Fruit fly (Drosophila melanogaster) whole organism, wandering third instar larva: ENCODE measurements around the gene CG14968.
A peak's percentile ranks its signal among the peaks of the same experiment; 100 is the strongest.

ENCODE experiments used
- Abd-B ChIP-seq: fragments of >200 bp; optimal IDR thresholded peaks from 2 replicates; lab custom pipeline; 2017; ENCODE audit warnings: missing biosample characterization, missing genetic modification characterization
- CG32264 ChIP-seq: fragments of 200-800 bp; sonication (Bioruptor generic); optimal IDR thresholded peaks from 2 replicates; lab custom pipeline; 2016; ENCODE audit warnings: missing biosample characterization, missing genetic modification characterization
- CG9705 ChIP-seq: fragments of 200-800 bp; sonication (Bioruptor generic); optimal IDR thresholded peaks from 2 replicates; lab custom pipeline; 2018; ENCODE audit warnings: missing biosample characterization, mild to moderate bottlenecking, missing genetic modification characterization
- CrebA ChIP-seq: fragments of 200-800 bp; sonication (Bioruptor generic); optimal IDR thresholded peaks from 2 replicates; lab custom pipeline; 2016; ENCODE audit warnings: missing biosample characterization, mild to moderate bottlenecking, missing genetic modification characterization, borderline replicate concordance
- Dfd ChIP-seq: fragments of >200 bp; optimal IDR thresholded peaks from 2 replicates; lab custom pipeline; 2017; ENCODE audit warnings: missing biosample characterization, missing genetic modification characterization
- Dif ChIP-seq: fragments of 200-275, 200-300 bp; sonication (Bioruptor generic); optimal IDR thresholded peaks from 2 replicates; lab custom pipeline; 2018; ENCODE audit warnings: missing biosample characterization, missing genetic modification characterization; ENCODE audit not compliant: partially characterized antibody
- GATAd ChIP-seq: sonication (Bioruptor generic); optimal IDR thresholded peaks from 2 replicates; lab custom pipeline; 2016; ENCODE audit warnings: missing biosample characterization, missing genetic modification characterization
- HLH106 ChIP-seq: fragments of 200-800 bp; optimal IDR thresholded peaks from 3 replicates; lab custom pipeline; 2019; ENCODE audit warnings: missing biosample characterization, mild to moderate bottlenecking, missing genetic modification characterization, moderate library complexity
- Hnf4 ChIP-seq: fragments of 200-800 bp; sonication (Bioruptor generic); optimal IDR thresholded peaks from 2 replicates; lab custom pipeline; 2016; ENCODE audit warnings: missing biosample characterization, mild to moderate bottlenecking, missing genetic modification characterization
- Hr78 ChIP-seq: fragments of >200 bp; optimal IDR thresholded peaks from 2 replicates; lab custom pipeline; 2017; ENCODE audit warnings: missing biosample characterization, missing genetic modification characterization
- Hr83 ChIP-seq: fragments of 200-300 bp; sonication (Bioruptor generic); optimal IDR thresholded peaks from 2 replicates; lab custom pipeline; 2016; ENCODE audit warnings: missing biosample characterization, mild to moderate bottlenecking, missing genetic modification characterization, moderate library complexity; ENCODE audit not compliant: poor library complexity, severe bottlenecking
- Jra ChIP-seq: sonication (Bioruptor generic); optimal IDR thresholded peaks from 2 replicates; lab custom pipeline; 2016; ENCODE audit warnings: missing biosample characterization, missing genetic modification characterization
- Mio ChIP-seq: sonication (Bioruptor generic); optimal IDR thresholded peaks from 2 replicates; lab custom pipeline; 2016; ENCODE audit warnings: missing biosample characterization, missing genetic modification characterization
- Myc ChIP-seq: fragments of >200 bp; optimal IDR thresholded peaks from 2 replicates; lab custom pipeline; 2017
- N ChIP-seq: fragments of >200 bp; optimal IDR thresholded peaks from 2 replicates; lab custom pipeline; 2018; ENCODE audit warnings: missing biosample characterization, missing external identifiers, missing genetic modification characterization
- OdsH ChIP-seq: fragments of 200-800 bp; sonication (Bioruptor generic); optimal IDR thresholded peaks from 2 replicates; lab custom pipeline; 2016; ENCODE audit warnings: missing biosample characterization, mild to moderate bottlenecking, missing genetic modification characterization
- Rel ChIP-seq, 2 experiments: fragments of 200-800 bp; sonication (Bioruptor generic) in 1 of 2; optimal IDR thresholded peaks; 2 replicates in 1 of 2; 3 replicates in 1 of 2; lab custom pipeline; 2016 to 2019; ENCODE audit warnings: mild to moderate bottlenecking in 2 of 2, missing biosample characterization in 2 of 2, missing genetic modification characterization in 2 of 2, moderate library complexity in 1 of 2
- Sp1 ChIP-seq: fragments of 200-800 bp; sonication (Bioruptor generic); optimal IDR thresholded peaks from 3 replicates; lab custom pipeline; 2019; ENCODE audit warnings: missing biosample characterization, mild to moderate bottlenecking, missing genetic modification characterization, moderate library complexity
- Vsx2 ChIP-seq: fragments of 200-300, 225-300 bp; sonication (Bioruptor generic); optimal IDR thresholded peaks from 2 replicates; lab custom pipeline; 2018; ENCODE audit warnings: missing biosample characterization, missing genetic modification characterization; ENCODE audit not compliant: partially characterized antibody
- br ChIP-seq: fragments of 200-800 bp; sonication (Bioruptor generic); optimal IDR thresholded peaks from 2 replicates; lab custom pipeline; 2016; ENCODE audit warnings: missing biosample characterization, missing genetic modification characterization
- brk ChIP-seq: fragments of 200-800 bp; sonication (Bioruptor generic); optimal IDR thresholded peaks from 2 replicates; lab custom pipeline; 2016; ENCODE audit warnings: missing biosample characterization, mild to moderate bottlenecking, missing genetic modification characterization
- dl ChIP-seq, 2 experiments: fragments of 175-275, 200-275 bp in 1 of 2; fragments of 200-275 bp in 1 of 2; sonication (Bioruptor generic); optimal IDR thresholded peaks; lab custom pipeline; 2018; ENCODE audit warnings: mild to moderate bottlenecking in 2 of 2, missing biosample characterization in 2 of 2, missing genetic modification characterization in 2 of 2, moderate library complexity in 2 of 2; ENCODE audit not compliant: partially characterized antibody in 2 of 2, insufficient read depth in 1 of 2
- dmrt93B ChIP-seq: fragments of 200-800 bp; sonication (Bioruptor generic); optimal IDR thresholded peaks from 2 replicates; lab custom pipeline; 2018; ENCODE audit warnings: missing biosample characterization, mild to moderate bottlenecking, missing genetic modification characterization
- dsf ChIP-seq: sonication (Bioruptor generic); optimal IDR thresholded peaks from 2 replicates; lab custom pipeline; 2016; ENCODE audit warnings: missing biosample characterization, missing genetic modification characterization, borderline replicate concordance
- ey ChIP-seq: fragments of 200-800 bp; sonication (Bioruptor generic); optimal IDR thresholded peaks from 2 replicates; lab custom pipeline; 2016; ENCODE audit warnings: missing biosample characterization, missing genetic modification characterization
- foxo ChIP-seq, 2 experiments: fragments of 200-800 bp; sonication (Bioruptor generic); optimal IDR thresholded peaks; 2 replicates in 1 of 2; 3 replicates in 1 of 2; lab custom pipeline; 2016 to 2017; ENCODE audit warnings: missing biosample characterization in 2 of 2, missing genetic modification characterization in 2 of 2
- fru ChIP-seq: fragments of 200-800 bp; sonication (Bioruptor generic); optimal IDR thresholded peaks from 3 replicates; lab custom pipeline; 2016; ENCODE audit warnings: missing biosample characterization, mild to moderate bottlenecking, missing genetic modification characterization
- h ChIP-seq: fragments of 200-800 bp; sonication (Bioruptor generic); optimal IDR thresholded peaks from 3 replicates; lab custom pipeline; 2016; ENCODE audit warnings: missing biosample characterization, mild to moderate bottlenecking, missing genetic modification characterization
- jim ChIP-seq: fragments of 175-275, 200-325 bp; sonication (Bioruptor generic); optimal IDR thresholded peaks from 2 replicates; lab custom pipeline; 2016; ENCODE audit warnings: missing biosample characterization, mild to moderate bottlenecking, missing genetic modification characterization
- lola ChIP-seq: fragments of >200 bp; optimal IDR thresholded peaks from 2 replicates; lab custom pipeline; 2017; ENCODE audit warnings: missing biosample characterization, missing genetic modification characterization
- pan ChIP-seq: fragments of >200 bp; optimal IDR thresholded peaks from 2 replicates; lab custom pipeline; 2017
- psq ChIP-seq: fragments of 200-800 bp; sonication (Bioruptor generic); optimal IDR thresholded peaks from 3 replicates; lab custom pipeline; 2017; ENCODE audit warnings: missing biosample characterization, mild to moderate bottlenecking, missing genetic modification characterization, moderate library complexity
- rgr ChIP-seq: fragments of 200-800 bp; sonication (Bioruptor generic); optimal IDR thresholded peaks from 3 replicates; lab custom pipeline; 2016; ENCODE audit warnings: missing biosample characterization, mild to moderate bottlenecking, missing genetic modification characterization
- sage ChIP-seq: fragments of 200-800 bp; sonication (Bioruptor generic); optimal IDR thresholded peaks from 2 replicates; lab custom pipeline; 2016; ENCODE audit warnings: missing biosample characterization, mild to moderate bottlenecking, missing genetic modification characterization
- sv ChIP-seq: fragments of 200-800 bp; sonication (Bioruptor generic); optimal IDR thresholded peaks from 3 replicates; lab custom pipeline; 2016; ENCODE audit warnings: missing biosample characterization, missing genetic modification characterization
- tai ChIP-seq: sonication (Bioruptor generic); optimal IDR thresholded peaks from 2 replicates; lab custom pipeline; 2016; ENCODE audit warnings: missing biosample characterization, missing genetic modification characterization
- usp ChIP-seq: fragments of >200 bp; optimal IDR thresholded peaks from 2 replicates; lab custom pipeline; 2017; ENCODE audit warnings: missing biosample characterization, missing genetic modification characterization
- woc ChIP-seq: sonication (Bioruptor generic); optimal IDR thresholded peaks from 2 replicates; lab custom pipeline; 2016; ENCODE audit warnings: missing biosample characterization, mild to moderate bottlenecking, missing genetic modification characterization

CG14968 gene

DNA sequence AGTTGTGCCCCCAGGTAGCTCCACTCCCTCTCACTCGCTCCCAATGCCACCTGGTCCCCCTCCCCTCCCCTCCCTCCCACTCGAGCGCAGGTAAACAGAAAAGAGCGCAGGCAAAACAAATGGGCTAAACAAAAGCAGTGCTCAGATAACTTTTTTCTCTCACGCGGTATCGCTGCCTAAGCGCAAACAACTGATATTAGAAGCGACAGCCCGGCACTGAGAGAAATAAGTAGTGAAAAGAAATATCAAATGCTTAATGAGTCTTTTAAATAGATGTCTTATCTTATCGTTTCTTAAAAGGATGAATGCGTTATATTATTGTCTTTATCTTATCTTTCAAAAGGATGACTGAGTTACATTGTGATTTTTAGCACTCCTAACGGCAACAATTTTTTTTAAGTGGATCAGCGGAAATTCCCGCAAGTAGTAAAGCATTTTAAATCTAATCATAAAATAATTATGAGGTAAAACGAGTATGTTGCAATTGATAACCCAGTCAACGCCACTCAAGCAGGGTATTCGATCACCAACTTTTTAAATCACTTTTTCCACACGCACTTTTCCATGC, 1.7 kb downstream of the CG14968 start (continued):
- TF ChIP-seq fru (GFP tag; lab: Kevin White, UChicago) (peak; percentile 77), h (GFP tag; lab: Kevin White, UChicago) (peak; percentile 82), sage (GFP tag; lab: Kevin White, UChicago) (no peak), Rel (GFP tag; optimal IDR thresholded peaks at IDR 0.05; lab: Kevin White, UChicago) (no peak), Rel (tag; optimal IDR thresholded peaks at IDR 0.05; lab: Kevin White, UChicago) (peak; percentile 8), N (GFP tag; lab: Kevin White, UChicago) (no peak), CrebA (GFP tag; lab: Kevin White, UChicago) (peak; percentile 61), Jra (GFP tag; lab: Kevin White, UChicago) (no peak), usp (no peak), lola (GFP tag; lab: Kevin White, UChicago) (no peak), rgr (GFP tag; lab: Kevin White, UChicago) (peak; percentile 79), Dfd (no peak), HLH106 (tag; lab: Kevin White, UChicago) (peak; percentile 40), ey (GFP tag; lab: Kevin White, UChicago) (peak; percentile 76), Myc (lab: Kevin White, UChicago) (no peak), CG9705 (GFP tag; lab: Kevin White, UChicago) (no peak), Abd-B (GFP tag; lab: Kevin White, UChicago) (no peak), dmrt93B (GFP tag; lab: Kevin White, UChicago) (no peak)
- TF ChIP-seq, all 38 proteins: peak for 18

DNA sequence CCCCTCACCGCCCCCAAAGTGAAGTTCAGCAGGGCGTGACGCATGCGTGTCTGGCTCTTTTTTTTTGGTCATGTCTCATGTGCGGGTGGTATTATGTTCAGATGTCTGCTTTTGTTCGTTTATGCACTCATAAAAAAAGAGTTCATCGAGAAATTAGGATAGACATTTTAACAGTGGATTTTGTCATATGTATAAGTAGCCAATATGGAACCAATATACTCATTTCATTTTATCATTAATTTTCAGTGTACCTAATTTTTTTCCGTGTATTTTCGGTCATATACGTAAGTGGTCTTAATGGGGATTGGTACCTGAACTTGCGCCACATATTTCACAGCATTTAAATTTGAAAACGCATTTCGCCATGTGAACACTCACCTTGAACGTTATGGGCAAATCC, 2.6 kb downstream of the CG14968 start:
- TF ChIP-seq Sp1 (GFP tag; lab: Kevin White, UChicago) (peak; percentile 47), N (GFP tag; lab: Kevin White, UChicago) (no peak), brk (GFP tag; lab: Kevin White, UChicago) (no peak), dl (GFP tag; optimal IDR thresholded peaks at IDR 0.05; lab: Kevin White, UChicago; ENCODE audit: insufficient read depth in 1 of 2, partially characterized antibody in 2 of 2) (no peak), pan (lab: Kevin White, UChicago) (no peak), h (GFP tag; lab: Kevin White, UChicago) (peak; percentile 83), dmrt93B (GFP tag; lab: Kevin White, UChicago) (peak; percentile 38), foxo (GFP tag; optimal IDR thresholded peaks at IDR 0.05; lab: Kevin White, UChicago) (peak in 1 of 2 experiments; percentile 48), Hr78 (GFP tag; lab: Kevin White, UChicago) (no peak), tai (GFP tag; lab: Kevin White, UChicago) (no peak), Jra (GFP tag; lab: Kevin White, UChicago) (no peak), Dif (no peak), OdsH (GFP tag; lab: Kevin White, UChicago) (peak; percentile 49), Hnf4 (no peak), Dfd (no peak), Rel (GFP tag; optimal IDR thresholded peaks at IDR 0.05; lab: Kevin White, UChicago) (no peak), Rel (tag; optimal IDR thresholded peaks at IDR 0.05; lab: Kevin White, UChicago) (no peak), Vsx2 (no peak), sv (peak; percentile 25), br (GFP tag; lab: Kevin White, UChicago) (peak; percentile 41), CrebA (GFP tag; lab: Kevin White, UChicago) (no peak), sage (GFP tag; lab: Kevin White, UChicago) (peak; percentile 17), CG9705 (GFP tag; lab: Kevin White, UChicago) (no peak), usp (no peak), fru (GFP tag; lab: Kevin White, UChicago) (peak; percentile 31), Mio (GFP tag; lab: Kevin White, UChicago) (no peak), woc (GFP tag; lab: Kevin White, UChicago) (peak; percentile 52), Hr83 (GFP tag; lab: Kevin White, UChicago) (no peak), HLH106 (tag; lab: Kevin White, UChicago) (peak; percentile 63), lola (GFP tag; lab: Kevin White, UChicago) (no peak), Myc (lab: Kevin White, UChicago) (no peak), dsf (GFP tag; lab: Kevin White, UChicago) (no peak), rgr (GFP tag; lab: Kevin White, UChicago) (no peak), psq (peak; percentile 20), CG32264 (GFP tag; lab: Kevin White, UChicago) (peak; percentile 42), jim (GFP tag; lab: Kevin White, UChicago) (no peak), GATAd (GFP tag; lab: Kevin White, UChicago) (no peak), Abd-B (GFP tag; lab: Kevin White, UChicago) (no peak), ey (GFP tag; lab: Kevin White, UChicago) (peak; percentile 50)
